Worm (Caenorhabditis elegans): ENCODE data around the gene srw-15.

The srw-15 gene

ce11 chrV:15184097-15185040 is 46.0 kb upstream of the srw-15 start, which contains the start of gene Y75B12B.1 (continued):
- TF ChIP-seq him-1 (tag; optimal IDR thresholded peaks at IDR 0.05) = peak; percentile 85
- peak in 2 of 3 experiments; percentile 37 to 39 for TF ChIP-seq lin-35 (GFP tag; optimal IDR thresholded peaks at IDR 0.05)
- TF ChIP-seq Y79H2A.3 (GFP tag; conservative IDR thresholded peaks at IDR 0.05) = no peak
- no peak for TF ChIP-seq unc-62 (GFP tag; optimal IDR thresholded peaks at IDR 0.05)
- peak; percentile 79 for TF ChIP-seq ceh-100 (GFP tag; IDR thresholded peaks at IDR 0.05)
- no peak for TF ChIP-seq cebp-1 (GFP tag; IDR thresholded peaks at IDR 0.05)
- no peak for TF ChIP-seq cebp-1 (tag; optimal IDR thresholded peaks at IDR 0.05)
- peak; percentile 20 for TF ChIP-seq B0261.1 (tag; optimal IDR thresholded peaks at IDR 0.05)
- TF ChIP-seq unc-130 (GFP tag; optimal IDR thresholded peaks at IDR 0.05) = peak; percentile 2
- TF ChIP-seq lsl-1 (GFP tag; optimal IDR thresholded peaks at IDR 0.05) = peak; percentile 96
- peak in 1 of 2 experiments; percentile 29 for TF ChIP-seq rec-8 (tag; optimal IDR thresholded peaks at IDR 0.05)
- no peak for TF ChIP-seq rpc-1 (optimal IDR thresholded peaks at IDR 0.05)
- peak; percentile 10 for TF ChIP-seq rpc-1 (tag; optimal IDR thresholded peaks at IDR 0.05)
- TF ChIP-seq nfya-2 (GFP tag; IDR thresholded peaks at IDR 0.05) = no peak
- peak; percentile 89 for TF ChIP-seq D2030.7 (GFP tag; IDR thresholded peaks at IDR 0.05)
- TF ChIP-seq B0336.3 (GFP tag; IDR thresholded peaks at IDR 0.05) = peak; percentile 84
- TF ChIP-seq snpc-4 (GFP tag; optimal IDR thresholded peaks at IDR 0.05) = no peak
- peak in 1 of 4 experiments; percentile 25 for TF ChIP-seq snpc-4 (tag; optimal IDR thresholded peaks at IDR 0.05)
- TF ChIP-seq Y53F4B.3 (GFP tag; IDR thresholded peaks at IDR 0.05) = no peak
- peak; percentile 67 for TF ChIP-seq lin-54 (GFP tag; optimal IDR thresholded peaks at IDR 0.05)
- peak; percentile 67 for TF ChIP-seq dpl-1 (GFP tag; optimal IDR thresholded peaks at IDR 0.05)
- peak; percentile 91 for TF ChIP-seq efl-1 (GFP tag; optimal IDR thresholded peaks at IDR 0.05)

- TF ChIP-seq hrde-1 (tag; optimal IDR thresholded peaks at IDR 0.05; ENCODE audit: borderline replicate concordance) (peak; percentile 64), egrh-3 (GFP tag; IDR thresholded peaks at IDR 0.05) (peak; percentile 18; the same call in 1 of the 2 replicates), Y67H2A.10 (GFP tag; conservative IDR thresholded peaks at IDR 0.05) (no peak), Y53F4B.3 (GFP tag; IDR thresholded peaks at IDR 0.05) (no peak), B0035.1 (tag; optimal IDR thresholded peaks at IDR 0.05) (no peak), nhr-179 (tag; optimal IDR thresholded peaks at IDR 0.05) (no peak), Y79H2A.3 (GFP tag; conservative IDR thresholded peaks at IDR 0.05) (0 out of 2 replicates have a peak, but pooled peaks have one; percentile 32), dpl-1 (GFP tag; optimal IDR thresholded peaks at IDR 0.05) (no peak), attf-3 (GFP tag; conservative IDR thresholded peaks at IDR 0.05) (no peak), F23B12.7 (tag; optimal IDR thresholded peaks at IDR 0.05; ENCODE audit: insufficient read depth) (no peak), F39B2.1 (GFP tag; IDR thresholded peaks at IDR 0.05) (peak; percentile 27; the same call in 1 of the 2 replicates), C06A6.2 (GFP tag; conservative IDR thresholded peaks at IDR 0.05) (no peak), lin-54 (GFP tag; optimal IDR thresholded peaks at IDR 0.05) (peak; percentile 62), rec-8 (tag; optimal IDR thresholded peaks at IDR 0.05) (peak in 1 of 2 experiments; percentile 22), nhr-90 (tag; optimal IDR thresholded peaks at IDR 0.05) (no peak), athp-1 (tag; optimal IDR thresholded peaks at IDR 0.05) (peak; percentile 46), sdz-38 (tag; optimal IDR thresholded peaks at IDR 0.05) (no peak), snpc-1.3 (tag; optimal IDR thresholded peaks at IDR 0.05; ENCODE audit: insufficient read depth) (peak; percentile 43), mcd-1 (GFP tag; IDR thresholded peaks at IDR 0.05) (peak; percentile 51), snpc-4 (GFP tag; optimal IDR thresholded peaks at IDR 0.05) (peak; percentile 48), snpc-4 (tag; optimal IDR thresholded peaks at IDR 0.05) (peak in 2 of 4 experiments; percentile 0 to 37), repo-1 (tag; optimal IDR thresholded peaks at IDR 0.05) (no peak), F22D6.2 (tag; optimal IDR thresholded peaks at IDR 0.05) (no peak), rpc-1 (optimal IDR thresholded peaks at IDR 0.05) (no peak), rpc-1 (tag; optimal IDR thresholded peaks at IDR 0.05) (no peak), Y56A3A.18 (GFP tag; IDR thresholded peaks at IDR 0.05) (peak; percentile 41; the same call in 1 of the 2 replicates), nfyb-1 (GFP tag; IDR thresholded peaks at IDR 0.05) (0 out of 2 replicates have a peak, but pooled peaks have one; percentile 9), mel-28 (tag; optimal IDR thresholded peaks at IDR 0.05; ENCODE audit: borderline replicate concordance) (no peak), ztf-6 (GFP tag; IDR thresholded peaks at IDR 0.05) (no peak), hmg-20 (GFP tag; IDR thresholded peaks at IDR 0.05) (no peak)
Measured at ce11 chrV:15186259-15186927, 44.0 kb upstream of the srw-15 start, which contains the start of gene Y75B12B.3. Gene Y75B12B.3 (minus strand): TSS chrV:15186279.

Data from whole organism, young adult.